Worm (Caenorhabditis elegans) whole organism, L2 larva: ENCODE results near the gene Y24F12A.1.
A peak's percentile ranks its signal among the peaks of the same experiment; 100 is the strongest.

Experiments
- lin-13 ChIP-seq: fragments of 150-350 bp; optimal IDR thresholded peaks from 2 replicates; lab custom pipeline; 2014; ENCODE audit warnings: missing biosample characterization, missing genetic modification reagents, missing genetic modification characterization
- nhr-11 ChIP-seq: fragments of 150-350 bp; optimal IDR thresholded peaks from 2 replicates; lab custom pipeline; 2014; ENCODE audit warnings: missing biosample characterization, missing genetic modification characterization
- nhr-12 ChIP-seq: fragments of 150-350 bp; optimal IDR thresholded peaks from 2 replicates; lab custom pipeline; 2014; ENCODE audit warnings: missing biosample characterization, missing genetic modification characterization

DNA sequence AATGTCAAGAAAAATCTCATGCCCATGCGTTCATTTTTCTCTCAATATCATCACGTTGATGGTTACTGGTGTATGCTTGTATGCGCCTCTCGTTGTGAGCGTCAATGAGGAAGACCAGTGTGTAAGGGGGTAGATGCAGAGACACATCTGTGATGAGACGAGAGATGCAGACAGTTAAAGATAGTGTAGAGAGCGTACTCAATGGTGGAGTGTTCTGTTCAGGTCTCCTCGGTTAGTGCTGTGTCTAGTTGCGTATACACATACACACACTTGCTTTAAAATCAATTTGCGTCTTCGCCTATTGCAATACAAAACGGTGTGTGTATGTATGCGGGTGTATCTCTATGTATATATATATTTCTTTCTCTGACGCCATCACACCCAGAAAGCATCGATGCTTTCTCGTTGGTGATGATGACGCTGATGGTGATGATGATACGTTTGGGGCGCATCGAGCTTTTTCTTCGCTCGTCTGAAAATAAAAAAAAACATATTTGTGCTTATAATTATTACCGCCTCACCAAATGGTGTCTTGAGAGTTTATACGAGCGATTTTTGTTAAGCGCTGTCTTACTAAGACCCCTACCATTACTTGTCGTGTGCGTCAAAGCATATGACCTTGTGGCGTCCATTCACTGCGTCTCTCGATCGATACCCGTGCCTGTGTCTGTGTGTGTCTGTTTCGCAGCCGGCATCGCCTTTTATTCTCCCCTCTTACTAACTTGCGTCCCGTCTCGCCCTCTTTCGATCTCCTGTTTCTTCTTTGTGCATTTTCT is 11.5 kb upstream of the Y24F12A.1 start, which contains the start of gene F40F11.3:
- TF ChIP-seq nhr-11 (no peak), lin-13 (GFP tag; lab: Kevin White, UChicago) (peak; percentile 67), nhr-12 (no peak)
